Worm (Caenorhabditis elegans) whole organism, late embryonic: ENCODE data around the gene F13H10.6.

Source experiments
- F13H6.1 ChIP-seq: sonication (generic microtip); optimal IDR thresholded peaks from 2 replicates; lab custom pipeline; 2016; ENCODE audit warnings: missing genetic modification characterization, missing compliant biosample characterization
- Y22D7AL.16 ChIP-seq: sonication (generic microtip); optimal IDR thresholded peaks from 2 replicates; lab custom pipeline; 2016; ENCODE audit warnings: missing genetic modification characterization, missing compliant biosample characterization
- ahr-1 ChIP-seq: sonication (generic microtip); optimal IDR thresholded peaks from 2 replicates; lab custom pipeline; 2016; ENCODE audit warnings: missing genetic modification characterization, missing compliant biosample characterization
- ceh-18 ChIP-seq: sonication (generic microtip); optimal IDR thresholded peaks from 2 replicates; lab custom pipeline; 2016; ENCODE audit warnings: missing genetic modification characterization, missing compliant biosample characterization
- ceh-24 ChIP-seq: sonication (generic microtip); optimal IDR thresholded peaks from 2 replicates; lab custom pipeline; 2016; ENCODE audit warnings: mild to moderate bottlenecking, missing genetic modification characterization, missing compliant biosample characterization
- ceh-48 ChIP-seq: sonication (generic microtip); optimal IDR thresholded peaks from 2 replicates; lab custom pipeline; 2016; ENCODE audit warnings: missing genetic modification characterization, inconsistent platforms, missing compliant biosample characterization
- ceh-6 ChIP-seq: fragments of 200-800 bp; sonication (Bioruptor generic); optimal IDR thresholded peaks from 2 replicates; lab custom pipeline; 2018; ENCODE audit warnings: mild to moderate bottlenecking, missing genetic modification characterization, missing compliant biosample characterization
- ceh-9 ChIP-seq: sonication (generic microtip); optimal IDR thresholded peaks from 2 replicates; lab custom pipeline; 2016; ENCODE audit warnings: mild to moderate bottlenecking, missing genetic modification characterization, inconsistent platforms, missing compliant biosample characterization
- che-1 ChIP-seq: sonication (generic microtip); optimal IDR thresholded peaks from 2 replicates; lab custom pipeline; 2016; ENCODE audit warnings: mild to moderate bottlenecking, missing genetic modification characterization, missing compliant biosample characterization
- dmd-4 ChIP-seq: sonication (generic microtip); optimal IDR thresholded peaks from 2 replicates; lab custom pipeline; 2016; ENCODE audit warnings: borderline replicate concordance, missing genetic modification characterization, missing compliant biosample characterization
- elt-4 ChIP-seq: sonication (generic microtip); optimal IDR thresholded peaks from 2 replicates; lab custom pipeline; 2016; ENCODE audit warnings: missing genetic modification characterization, missing compliant biosample characterization
- fkh-10 ChIP-seq: fragments of 150-350 bp; optimal IDR thresholded peaks from 2 replicates; lab custom pipeline; 2014; ENCODE audit warnings: missing biosample characterization, missing genetic modification reagents, missing genetic modification characterization
- gmeb-2 ChIP-seq: sonication (generic microtip); optimal IDR thresholded peaks from 2 replicates; lab custom pipeline; 2016; ENCODE audit warnings: missing genetic modification characterization, inconsistent platforms, missing compliant biosample characterization
- hlh-30 ChIP-seq: sonication (generic microtip); optimal IDR thresholded peaks from 2 replicates; lab custom pipeline; 2017; ENCODE audit warnings: antibody characterized with exemption, missing genetic modification characterization, missing compliant biosample characterization; ENCODE audit not compliant: insufficient read depth
- hlh-6 ChIP-seq: sonication (generic microtip); optimal IDR thresholded peaks from 2 replicates; lab custom pipeline; 2016; ENCODE audit warnings: missing genotype, missing genetic modification characterization, missing compliant biosample characterization
- hlh-8 ChIP-seq: sonication (generic microtip); optimal IDR thresholded peaks from 2 replicates; lab custom pipeline; 2016; ENCODE audit warnings: missing genotype, missing genetic modification characterization, missing compliant biosample characterization
- lim-6 ChIP-seq: sonication (generic microtip); optimal IDR thresholded peaks from 2 replicates; lab custom pipeline; 2016; ENCODE audit warnings: missing genetic modification characterization, missing compliant biosample characterization
- lin-11 ChIP-seq: fragments of 200-800 bp; sonication (Bioruptor generic); optimal IDR thresholded peaks from 2 replicates; lab custom pipeline; 2018; ENCODE audit warnings: mild to moderate bottlenecking, missing genetic modification characterization, missing compliant biosample characterization
- mec-3 ChIP-seq: sonication (generic microtip); optimal IDR thresholded peaks from 2 replicates; lab custom pipeline; 2016; ENCODE audit warnings: borderline replicate concordance, missing genetic modification characterization, missing compliant biosample characterization
- nfya-1 ChIP-seq: sonication (generic microtip); optimal IDR thresholded peaks from 2 replicates; lab custom pipeline; 2017; ENCODE audit warnings: missing genetic modification characterization, mild to moderate bottlenecking, missing compliant biosample characterization, antibody characterized with exemption, moderate library complexity
- nhr-232 ChIP-seq: sonication (generic microtip); optimal IDR thresholded peaks from 2 replicates; lab custom pipeline; 2016; ENCODE audit warnings: missing genetic modification characterization, missing compliant biosample characterization
- npax-4 ChIP-seq: sonication (generic microtip); optimal IDR thresholded peaks from 2 replicates; lab custom pipeline; 2016; ENCODE audit warnings: missing genetic modification characterization, missing compliant biosample characterization
- odd-2 ChIP-seq: sonication (generic microtip); optimal IDR thresholded peaks from 2 replicates; lab custom pipeline; 2017; ENCODE audit warnings: antibody characterized with exemption, mild to moderate bottlenecking, missing genetic modification characterization, missing compliant biosample characterization
- pag-3 ChIP-seq: sonication (generic microtip); optimal IDR thresholded peaks from 2 replicates; lab custom pipeline; 2016; ENCODE audit warnings: missing compliant biosample characterization, missing genetic modification characterization, borderline replicate concordance
- pha-4 ChIP-seq: fragments of 150-350 bp; optimal IDR thresholded peaks from 2 replicates; lab custom pipeline; 2018; ENCODE audit warnings: missing biosample characterization, missing genetic modification reagents, missing genetic modification characterization
- pqm-1 ChIP-seq: sonication (generic microtip); optimal IDR thresholded peaks from 2 replicates; lab custom pipeline; 2016; ENCODE audit warnings: missing genetic modification characterization, missing compliant biosample characterization
- pros-1 ChIP-seq: fragments of 150-350 bp; optimal IDR thresholded peaks from 2 replicates; lab custom pipeline; 2014; ENCODE audit warnings: missing biosample characterization, missing genetic modification reagents, missing genetic modification characterization
- ref-2 ChIP-seq: sonication (generic microtip); optimal IDR thresholded peaks from 2 replicates; lab custom pipeline; 2016; ENCODE audit warnings: missing genetic modification characterization, missing compliant biosample characterization
- rnt-1 ChIP-seq: sonication (generic microtip); optimal IDR thresholded peaks from 2 replicates; lab custom pipeline; 2016; ENCODE audit warnings: missing genetic modification characterization, missing compliant biosample characterization
- sox-2 ChIP-seq: fragments of 200-800 bp; sonication (Bioruptor generic); IDR thresholded peaks from 2 replicates; pipeline ENCODE4 v1.3.6; 2022; ENCODE audit warnings: missing genetic modification reagents, missing genetic modification characterization, missing compliant biosample characterization
- sox-4 ChIP-seq: sonication (generic microtip); optimal IDR thresholded peaks from 2 replicates; lab custom pipeline; 2017; ENCODE audit warnings: mild to moderate bottlenecking, missing genetic modification characterization, inconsistent platforms, missing compliant biosample characterization
- syd-9 ChIP-seq: sonication (generic microtip); optimal IDR thresholded peaks from 2 replicates; lab custom pipeline; 2016; ENCODE audit warnings: mild to moderate bottlenecking, missing genetic modification characterization, moderate library complexity, missing compliant biosample characterization
- tbx-2 ChIP-seq: sonication (generic microtip); optimal IDR thresholded peaks from 2 replicates; lab custom pipeline; 2016; ENCODE audit warnings: missing genetic modification characterization, missing compliant biosample characterization
- tbx-7 ChIP-seq: sonication (generic microtip); optimal IDR thresholded peaks from 2 replicates; lab custom pipeline; 2016; ENCODE audit warnings: missing genotype, missing genetic modification characterization, missing compliant biosample characterization
- ttx-3 ChIP-seq: sonication (generic microtip); optimal IDR thresholded peaks from 2 replicates; lab custom pipeline; 2016; ENCODE audit warnings: missing genetic modification reagents, missing genetic modification characterization, missing compliant biosample characterization
- unc-3 ChIP-seq, 2 experiments: fragments of 200-800 bp in 1 of 2; sonication (Bioruptor generic) in 1 of 2; sonication (generic microtip) in 1 of 2; conservative IDR thresholded peaks in 1 of 2; optimal IDR thresholded peaks in 1 of 2; 2 replicates each; pipeline versions ENCODE4 v1.3.6 to Lab custom; 2016 to 2022; ENCODE audit warnings: missing compliant biosample characterization in 2 of 2, missing genetic modification characterization in 2 of 2, missing genetic modification reagents in 1 of 2
- ztf-16 ChIP-seq: sonication (generic microtip); optimal IDR thresholded peaks from 2 replicates; lab custom pipeline; 2017; ENCODE audit warnings: missing genetic modification characterization, missing compliant biosample characterization

The F13H10.6 gene

ce11 chrIV:11029412-11029811, 20.3 kb downstream of the F13H10.6 start, which contains the start of gene hrg-5:
Gene hrg-5 (minus strand): TSS chrIV:11029428.
- TF ChIP-seq pha-4 (tag; lab: Kevin White, UChicago) (no peak), syd-9 (tag; lab: Kevin White, UChicago) (no peak), F13H6.1 (tag; lab: Kevin White, UChicago) (no peak), ceh-9 (tag; lab: Kevin White, UChicago) (no peak), nfya-1 (tag; lab: Kevin White, UChicago) (no peak), Y22D7AL.16 (tag; lab: Kevin White, UChicago) (no peak), dmd-4 (tag; lab: Kevin White, UChicago) (no peak), hlh-6 (tag; lab: Kevin White, UChicago) (no peak), lin-11 (tag; lab: Kevin White, UChicago) (no peak)

ce11 chrIV:11030117-11030516, 21.0 kb downstream of the F13H10.6 start:
- TF ChIP-seq ceh-18 (tag; lab: Kevin White, UChicago) (no peak), pros-1 (no peak), sox-4 (tag; lab: Kevin White, UChicago) (no peak)

- no peak for TF ChIP-seq unc-3 (GFP tag; conservative IDR thresholded peaks at IDR 0.05; lab: Robert Waterston, UW)
- no peak for TF ChIP-seq unc-3 (tag; optimal IDR thresholded peaks at IDR 0.05; lab: Kevin White, UChicago)
- no peak for TF ChIP-seq Y22D7AL.16 (tag; lab: Kevin White, UChicago)
- no peak for TF ChIP-seq ceh-6
- TF ChIP-seq odd-2 (tag; lab: Kevin White, UChicago) = no peak
- TF ChIP-seq sox-2 = no peak
- TF ChIP-seq gmeb-2 (tag; lab: Kevin White, UChicago) = no peak
- no peak for TF ChIP-seq F13H6.1 (tag; lab: Kevin White, UChicago)
- TF ChIP-seq hlh-8 (tag; lab: Kevin White, UChicago) = no peak
- no peak for TF ChIP-seq pag-3 (tag; lab: Kevin White, UChicago)
- TF ChIP-seq lim-6 = no peak
- TF ChIP-seq lin-11 (tag; lab: Kevin White, UChicago) = no peak
- TF ChIP-seq ceh-18 (tag; lab: Kevin White, UChicago) = no peak
- TF ChIP-seq tbx-7 (tag; lab: Kevin White, UChicago) = no peak
- TF ChIP-seq ref-2 (tag; lab: Kevin White, UChicago) = no peak
- no peak for TF ChIP-seq fkh-10 (GFP tag; lab: Kevin White, UChicago)
- no peak for TF ChIP-seq rnt-1 (tag; lab: Kevin White, UChicago)
- no peak for TF ChIP-seq che-1 (tag; lab: Kevin White, UChicago)
- TF ChIP-seq sox-4 (tag; lab: Kevin White, UChicago) = no peak
- TF ChIP-seq nhr-232 = no peak
- TF ChIP-seq, all 69 proteins: peak for 0
These were observed 21.8 kb downstream of the F13H10.6 start, which contains the start of gene hrg-4 for ce11 chrIV:11030893-11031292. Gene hrg-4 (minus strand): TSS chrIV:11030993.

ce11 chrIV:11031640-11032039, 22.5 kb downstream of the F13H10.6 start:
- TF ChIP-seq ceh-18 (tag; lab: Kevin White, UChicago) (no peak), ahr-1 (tag; lab: Kevin White, UChicago) (no peak), npax-4 (tag; lab: Kevin White, UChicago) (no peak), ceh-9 (tag; lab: Kevin White, UChicago) (no peak), elt-4 (tag; lab: Kevin White, UChicago) (no peak), tbx-2 (tag; lab: Kevin White, UChicago) (no peak), ceh-24 (tag; lab: Kevin White, UChicago) (no peak), ttx-3 (tag; lab: Kevin White, UChicago) (no peak), hlh-30 (tag; lab: Kevin White, UChicago) (no peak), sox-4 (tag; lab: Kevin White, UChicago) (no peak), pqm-1 (tag; lab: Kevin White, UChicago) (no peak), ztf-16 (tag; lab: Kevin White, UChicago) (no peak), ceh-48 (tag; lab: Kevin White, UChicago) (no peak), dmd-4 (tag; lab: Kevin White, UChicago) (no peak), pros-1 (no peak), mec-3 (tag; lab: Kevin White, UChicago) (no peak), Y22D7AL.16 (tag; lab: Kevin White, UChicago) (no peak), pha-4 (tag; lab: Kevin White, UChicago) (no peak), che-1 (tag; lab: Kevin White, UChicago) (no peak)
